Fruit fly (Drosophila melanogaster) whole organism, wandering third instar larva: ENCODE data around the gene CG13405.

Experiments used
- Abd-B ChIP-seq: fragments of >200 bp; optimal IDR thresholded peaks from 2 replicates; lab custom pipeline; 2017; ENCODE audit warnings: missing biosample characterization, missing genetic modification characterization
- GATAd ChIP-seq: sonication (Bioruptor generic); optimal IDR thresholded peaks from 2 replicates; lab custom pipeline; 2016; ENCODE audit warnings: missing biosample characterization, missing genetic modification characterization
- Hr83 ChIP-seq: fragments of 200-300 bp; sonication (Bioruptor generic); optimal IDR thresholded peaks from 2 replicates; lab custom pipeline; 2016; ENCODE audit warnings: missing biosample characterization, mild to moderate bottlenecking, missing genetic modification characterization, moderate library complexity; ENCODE audit not compliant: poor library complexity, severe bottlenecking
- OdsH ChIP-seq: fragments of 200-800 bp; sonication (Bioruptor generic); optimal IDR thresholded peaks from 2 replicates; lab custom pipeline; 2016; ENCODE audit warnings: missing biosample characterization, mild to moderate bottlenecking, missing genetic modification characterization
- ey ChIP-seq: fragments of 200-800 bp; sonication (Bioruptor generic); optimal IDR thresholded peaks from 2 replicates; lab custom pipeline; 2016; ENCODE audit warnings: missing biosample characterization, missing genetic modification characterization
- pan ChIP-seq: fragments of >200 bp; optimal IDR thresholded peaks from 2 replicates; lab custom pipeline; 2017
- psq ChIP-seq: fragments of 200-800 bp; sonication (Bioruptor generic); optimal IDR thresholded peaks from 3 replicates; lab custom pipeline; 2017; ENCODE audit warnings: missing biosample characterization, mild to moderate bottlenecking, missing genetic modification characterization, moderate library complexity
- rgr ChIP-seq: fragments of 200-800 bp; sonication (Bioruptor generic); optimal IDR thresholded peaks from 3 replicates; lab custom pipeline; 2016; ENCODE audit warnings: missing biosample characterization, mild to moderate bottlenecking, missing genetic modification characterization
- woc ChIP-seq: sonication (Bioruptor generic); optimal IDR thresholded peaks from 2 replicates; lab custom pipeline; 2016; ENCODE audit warnings: missing biosample characterization, mild to moderate bottlenecking, missing genetic modification characterization

- no peak for TF ChIP-seq woc
- TF ChIP-seq rgr (GFP tag; lab: Kevin White, UChicago), result no peak
- no peak for TF ChIP-seq GATAd (GFP tag; lab: Kevin White, UChicago)
- TF ChIP-seq pan (lab: Kevin White, UChicago), result no peak
- TF ChIP-seq OdsH (GFP tag; lab: Kevin White, UChicago), result no peak
- no peak for TF ChIP-seq ey (GFP tag; lab: Kevin White, UChicago)
- no peak for TF ChIP-seq Hr83 (GFP tag; lab: Kevin White, UChicago)
- no peak for TF ChIP-seq psq (GFP tag; lab: Kevin White, UChicago)
- no peak for TF ChIP-seq Abd-B (GFP tag; lab: Kevin White, UChicago)
These were observed 33.6 kb downstream of the CG13405 start for dm6 chr3L:41386-42046.
